Fruit fly (Drosophila melanogaster) whole organism, wandering third instar larva: ENCODE results near the gene CG9458.

Experiments
- Abd-B ChIP-seq: fragments of >200 bp; optimal IDR thresholded peaks from 2 replicates; lab custom pipeline; 2017; ENCODE audit warnings: missing biosample characterization, missing genetic modification characterization
- CG32264 ChIP-seq: fragments of 200-800 bp; sonication (Bioruptor generic); optimal IDR thresholded peaks from 2 replicates; lab custom pipeline; 2016; ENCODE audit warnings: missing biosample characterization, missing genetic modification characterization
- CG9705 ChIP-seq: fragments of 200-800 bp; sonication (Bioruptor generic); optimal IDR thresholded peaks from 2 replicates; lab custom pipeline; 2018; ENCODE audit warnings: missing biosample characterization, mild to moderate bottlenecking, missing genetic modification characterization
- CrebA ChIP-seq: fragments of 200-800 bp; sonication (Bioruptor generic); optimal IDR thresholded peaks from 2 replicates; lab custom pipeline; 2016; ENCODE audit warnings: missing biosample characterization, mild to moderate bottlenecking, missing genetic modification characterization, borderline replicate concordance
- Dfd ChIP-seq: fragments of >200 bp; optimal IDR thresholded peaks from 2 replicates; lab custom pipeline; 2017; ENCODE audit warnings: missing biosample characterization, missing genetic modification characterization
- Dif ChIP-seq: fragments of 200-275, 200-300 bp; sonication (Bioruptor generic); optimal IDR thresholded peaks from 2 replicates; lab custom pipeline; 2018; ENCODE audit warnings: missing biosample characterization, missing genetic modification characterization; ENCODE audit not compliant: partially characterized antibody
- GATAd ChIP-seq: sonication (Bioruptor generic); optimal IDR thresholded peaks from 2 replicates; lab custom pipeline; 2016; ENCODE audit warnings: missing biosample characterization, missing genetic modification characterization
- HLH106 ChIP-seq: fragments of 200-800 bp; optimal IDR thresholded peaks from 3 replicates; lab custom pipeline; 2019; ENCODE audit warnings: missing biosample characterization, mild to moderate bottlenecking, missing genetic modification characterization, moderate library complexity
- Hnf4 ChIP-seq: fragments of 200-800 bp; sonication (Bioruptor generic); optimal IDR thresholded peaks from 2 replicates; lab custom pipeline; 2016; ENCODE audit warnings: missing biosample characterization, mild to moderate bottlenecking, missing genetic modification characterization
- Hr78 ChIP-seq: fragments of >200 bp; optimal IDR thresholded peaks from 2 replicates; lab custom pipeline; 2017; ENCODE audit warnings: missing biosample characterization, missing genetic modification characterization
- Hr83 ChIP-seq: fragments of 200-300 bp; sonication (Bioruptor generic); optimal IDR thresholded peaks from 2 replicates; lab custom pipeline; 2016; ENCODE audit warnings: missing biosample characterization, mild to moderate bottlenecking, missing genetic modification characterization, moderate library complexity; ENCODE audit not compliant: poor library complexity, severe bottlenecking
- Jra ChIP-seq: sonication (Bioruptor generic); optimal IDR thresholded peaks from 2 replicates; lab custom pipeline; 2016; ENCODE audit warnings: missing biosample characterization, missing genetic modification characterization
- Mio ChIP-seq: sonication (Bioruptor generic); optimal IDR thresholded peaks from 2 replicates; lab custom pipeline; 2016; ENCODE audit warnings: missing biosample characterization, missing genetic modification characterization
- Myc ChIP-seq: fragments of >200 bp; optimal IDR thresholded peaks from 2 replicates; lab custom pipeline; 2017
- N ChIP-seq: fragments of >200 bp; optimal IDR thresholded peaks from 2 replicates; lab custom pipeline; 2018; ENCODE audit warnings: missing biosample characterization, missing external identifiers, missing genetic modification characterization
- OdsH ChIP-seq: fragments of 200-800 bp; sonication (Bioruptor generic); optimal IDR thresholded peaks from 2 replicates; lab custom pipeline; 2016; ENCODE audit warnings: missing biosample characterization, mild to moderate bottlenecking, missing genetic modification characterization
- Rel ChIP-seq, 2 experiments: fragments of 200-800 bp; sonication (Bioruptor generic) in 1 of 2; optimal IDR thresholded peaks; 2 replicates in 1 of 2; 3 replicates in 1 of 2; lab custom pipeline; 2016 to 2019; ENCODE audit warnings: mild to moderate bottlenecking in 2 of 2, missing biosample characterization in 2 of 2, missing genetic modification characterization in 2 of 2, moderate library complexity in 1 of 2
- Sp1 ChIP-seq: fragments of 200-800 bp; sonication (Bioruptor generic); optimal IDR thresholded peaks from 3 replicates; lab custom pipeline; 2019; ENCODE audit warnings: missing biosample characterization, mild to moderate bottlenecking, missing genetic modification characterization, moderate library complexity
- Vsx2 ChIP-seq: fragments of 200-300, 225-300 bp; sonication (Bioruptor generic); optimal IDR thresholded peaks from 2 replicates; lab custom pipeline; 2018; ENCODE audit warnings: missing biosample characterization, missing genetic modification characterization; ENCODE audit not compliant: partially characterized antibody
- br ChIP-seq: fragments of 200-800 bp; sonication (Bioruptor generic); optimal IDR thresholded peaks from 2 replicates; lab custom pipeline; 2016; ENCODE audit warnings: missing biosample characterization, missing genetic modification characterization
- brk ChIP-seq: fragments of 200-800 bp; sonication (Bioruptor generic); optimal IDR thresholded peaks from 2 replicates; lab custom pipeline; 2016; ENCODE audit warnings: missing biosample characterization, mild to moderate bottlenecking, missing genetic modification characterization
- dl ChIP-seq, 2 experiments: fragments of 175-275, 200-275 bp in 1 of 2; fragments of 200-275 bp in 1 of 2; sonication (Bioruptor generic); optimal IDR thresholded peaks; lab custom pipeline; 2018; ENCODE audit warnings: mild to moderate bottlenecking in 2 of 2, missing biosample characterization in 2 of 2, missing genetic modification characterization in 2 of 2, moderate library complexity in 2 of 2; ENCODE audit not compliant: partially characterized antibody in 2 of 2, insufficient read depth in 1 of 2
- dmrt93B ChIP-seq: fragments of 200-800 bp; sonication (Bioruptor generic); optimal IDR thresholded peaks from 2 replicates; lab custom pipeline; 2018; ENCODE audit warnings: missing biosample characterization, mild to moderate bottlenecking, missing genetic modification characterization
- dsf ChIP-seq: sonication (Bioruptor generic); optimal IDR thresholded peaks from 2 replicates; lab custom pipeline; 2016; ENCODE audit warnings: missing biosample characterization, missing genetic modification characterization, borderline replicate concordance
- ey ChIP-seq: fragments of 200-800 bp; sonication (Bioruptor generic); optimal IDR thresholded peaks from 2 replicates; lab custom pipeline; 2016; ENCODE audit warnings: missing biosample characterization, missing genetic modification characterization
- foxo ChIP-seq, 2 experiments: fragments of 200-800 bp; sonication (Bioruptor generic); optimal IDR thresholded peaks; 2 replicates in 1 of 2; 3 replicates in 1 of 2; lab custom pipeline; 2016 to 2017; ENCODE audit warnings: missing biosample characterization in 2 of 2, missing genetic modification characterization in 2 of 2
- fru ChIP-seq: fragments of 200-800 bp; sonication (Bioruptor generic); optimal IDR thresholded peaks from 3 replicates; lab custom pipeline; 2016; ENCODE audit warnings: missing biosample characterization, mild to moderate bottlenecking, missing genetic modification characterization
- h ChIP-seq: fragments of 200-800 bp; sonication (Bioruptor generic); optimal IDR thresholded peaks from 3 replicates; lab custom pipeline; 2016; ENCODE audit warnings: missing biosample characterization, mild to moderate bottlenecking, missing genetic modification characterization
- jim ChIP-seq: fragments of 175-275, 200-325 bp; sonication (Bioruptor generic); optimal IDR thresholded peaks from 2 replicates; lab custom pipeline; 2016; ENCODE audit warnings: missing biosample characterization, mild to moderate bottlenecking, missing genetic modification characterization
- lola ChIP-seq: fragments of >200 bp; optimal IDR thresholded peaks from 2 replicates; lab custom pipeline; 2017; ENCODE audit warnings: missing biosample characterization, missing genetic modification characterization
- pan ChIP-seq: fragments of >200 bp; optimal IDR thresholded peaks from 2 replicates; lab custom pipeline; 2017
- psq ChIP-seq: fragments of 200-800 bp; sonication (Bioruptor generic); optimal IDR thresholded peaks from 3 replicates; lab custom pipeline; 2017; ENCODE audit warnings: missing biosample characterization, mild to moderate bottlenecking, missing genetic modification characterization, moderate library complexity
- rgr ChIP-seq: fragments of 200-800 bp; sonication (Bioruptor generic); optimal IDR thresholded peaks from 3 replicates; lab custom pipeline; 2016; ENCODE audit warnings: missing biosample characterization, mild to moderate bottlenecking, missing genetic modification characterization
- sage ChIP-seq: fragments of 200-800 bp; sonication (Bioruptor generic); optimal IDR thresholded peaks from 2 replicates; lab custom pipeline; 2016; ENCODE audit warnings: missing biosample characterization, mild to moderate bottlenecking, missing genetic modification characterization
- sv ChIP-seq: fragments of 200-800 bp; sonication (Bioruptor generic); optimal IDR thresholded peaks from 3 replicates; lab custom pipeline; 2016; ENCODE audit warnings: missing biosample characterization, missing genetic modification characterization
- tai ChIP-seq: sonication (Bioruptor generic); optimal IDR thresholded peaks from 2 replicates; lab custom pipeline; 2016; ENCODE audit warnings: missing biosample characterization, missing genetic modification characterization
- usp ChIP-seq: fragments of >200 bp; optimal IDR thresholded peaks from 2 replicates; lab custom pipeline; 2017; ENCODE audit warnings: missing biosample characterization, missing genetic modification characterization
- woc ChIP-seq: sonication (Bioruptor generic); optimal IDR thresholded peaks from 2 replicates; lab custom pipeline; 2016; ENCODE audit warnings: missing biosample characterization, mild to moderate bottlenecking, missing genetic modification characterization

CG9458 gene

dm6 chr3R:9783240-9783917, 36.3 kb downstream of the CG9458 start:
- TF ChIP-seq Dfd (GFP tag; lab: Kevin White, UChicago) (no peak), Hnf4 (GFP tag; lab: Kevin White, UChicago) (peak; percentile 33)

dm6 chr3R:9779764-9780163, 39.9 kb downstream of the CG9458 start, which contains the start of gene CG12947:
TSS of gene CG12947 (plus strand) at chr3R:9780064.
- TF ChIP-seq OdsH (GFP tag; lab: Kevin White, UChicago) = no peak
- TF ChIP-seq sage (GFP tag; lab: Kevin White, UChicago) = no peak
- no peak for TF ChIP-seq fru (GFP tag; lab: Kevin White, UChicago)
- no peak for TF ChIP-seq psq
- TF ChIP-seq Dfd (GFP tag; lab: Kevin White, UChicago) = no peak
- no peak for TF ChIP-seq dsf
- no peak for TF ChIP-seq rgr (GFP tag; lab: Kevin White, UChicago)
- TF ChIP-seq lola = no peak
- TF ChIP-seq Jra (GFP tag; lab: Kevin White, UChicago) = no peak
- no peak for TF ChIP-seq Dif (GFP tag; lab: Kevin White, UChicago)
- no peak for TF ChIP-seq CG32264 (GFP tag; lab: Kevin White, UChicago)
- no peak for TF ChIP-seq Mio (GFP tag; lab: Kevin White, UChicago)
- TF ChIP-seq HLH106 (tag; lab: Kevin White, UChicago) = no peak
- no peak for TF ChIP-seq foxo (GFP tag; optimal IDR thresholded peaks at IDR 0.05; lab: Kevin White, UChicago)
- TF ChIP-seq woc (GFP tag; lab: Kevin White, UChicago) = no peak
- TF ChIP-seq Myc = no peak
- no peak for TF ChIP-seq brk (GFP tag; lab: Kevin White, UChicago)
- no peak for TF ChIP-seq Abd-B (GFP tag; lab: Kevin White, UChicago)
- no peak for TF ChIP-seq dl (GFP tag; optimal IDR thresholded peaks at IDR 0.05; lab: Kevin White, UChicago; ENCODE audit: insufficient read depth in 1 of 2, partially characterized antibody in 2 of 2)

dm6 chr3R:9777941-9778360, 41.7 kb downstream of the CG9458 start, which contains the start of gene RpS29:
TSS of gene RpS29 (plus strand) at chr3R:9778042.
- no peak for TF ChIP-seq Rel (GFP tag; optimal IDR thresholded peaks at IDR 0.05; lab: Kevin White, UChicago)
- TF ChIP-seq Rel (tag; optimal IDR thresholded peaks at IDR 0.05; lab: Kevin White, UChicago) = peak; percentile 69
- TF ChIP-seq CG9705 (GFP tag; lab: Kevin White, UChicago) = peak; percentile 85
- TF ChIP-seq Hr83 (GFP tag; lab: Kevin White, UChicago) = peak; percentile 98
- no peak for TF ChIP-seq Abd-B (GFP tag; lab: Kevin White, UChicago)
- TF ChIP-seq foxo (GFP tag; optimal IDR thresholded peaks at IDR 0.05; lab: Kevin White, UChicago) = peak in 1 of 2 experiments; percentile 91
- peak; percentile 77 for TF ChIP-seq ey (GFP tag; lab: Kevin White, UChicago)
- no peak for TF ChIP-seq Hr78 (GFP tag; lab: Kevin White, UChicago)
- TF ChIP-seq CG32264 (GFP tag; lab: Kevin White, UChicago) = no peak
- peak; percentile 68 for TF ChIP-seq psq
- peak; percentile 92 for TF ChIP-seq jim (GFP tag; lab: Kevin White, UChicago)
- TF ChIP-seq Dfd (GFP tag; lab: Kevin White, UChicago) = no peak
- no peak for TF ChIP-seq Mio (GFP tag; lab: Kevin White, UChicago)
- peak; percentile 67 for TF ChIP-seq Jra (GFP tag; lab: Kevin White, UChicago)
- no peak for TF ChIP-seq lola
- TF ChIP-seq usp (GFP tag; lab: Kevin White, UChicago) = no peak
- no peak for TF ChIP-seq CrebA (GFP tag; lab: Kevin White, UChicago)
- no peak for TF ChIP-seq tai
- peak; percentile 87 for TF ChIP-seq rgr (GFP tag; lab: Kevin White, UChicago)
- no peak for TF ChIP-seq pan (lab: Kevin White, UChicago)
- peak; percentile 84 for TF ChIP-seq Hnf4 (GFP tag; lab: Kevin White, UChicago)
- peak; percentile 28 for TF ChIP-seq Dif (GFP tag; lab: Kevin White, UChicago)
- TF ChIP-seq dl (GFP tag; optimal IDR thresholded peaks at IDR 0.05; lab: Kevin White, UChicago; ENCODE audit: insufficient read depth in 1 of 2, partially characterized antibody in 2 of 2) = no peak
- TF ChIP-seq Sp1 (GFP tag; lab: Kevin White, UChicago) = peak; percentile 72
- TF ChIP-seq brk (GFP tag; lab: Kevin White, UChicago) = no peak
- peak; percentile 72 for TF ChIP-seq fru (GFP tag; lab: Kevin White, UChicago)
- peak; percentile 74 for TF ChIP-seq dmrt93B
- no peak for TF ChIP-seq N
- TF ChIP-seq HLH106 (tag; lab: Kevin White, UChicago) = peak; percentile 72
- peak; percentile 48 for TF ChIP-seq dsf
- TF ChIP-seq br = peak; percentile 83
- TF ChIP-seq h = peak; percentile 86
- TF ChIP-seq sv (GFP tag; lab: Kevin White, UChicago) = peak; percentile 83
- TF ChIP-seq GATAd = no peak
- no peak for TF ChIP-seq woc (GFP tag; lab: Kevin White, UChicago)
- TF ChIP-seq Vsx2 (GFP tag; lab: Kevin White, UChicago) = no peak
- TF ChIP-seq Myc = peak; percentile 70
- TF ChIP-seq OdsH (GFP tag; lab: Kevin White, UChicago) = peak; percentile 73
- TF ChIP-seq sage (GFP tag; lab: Kevin White, UChicago) = no peak
